Worm (Caenorhabditis elegans) whole organism, young adult: ENCODE measurements around the gene frpr-3.
A peak's percentile ranks its signal among the peaks of the same experiment; 100 is the strongest.

Experiments
- C06A6.2 ChIP-seq: fragments of 200-800 bp; sonication (Bioruptor generic); conservative IDR thresholded peaks from 2 replicates; pipeline ENCODE4 v1.3.6; 2022; ENCODE audit warnings: missing genetic modification characterization, missing compliant biosample characterization
- C17E4.6 ChIP-seq: fragments of 200-800 bp; sonication (Bioruptor generic); IDR thresholded peaks from 2 replicates; pipeline ENCODE4 v1.3.6; 2022; ENCODE audit warnings: missing genetic modification reagents, missing genetic modification characterization, missing compliant biosample characterization
- F49E8.2 ChIP-seq: sonication (generic microtip); optimal IDR thresholded peaks from 3 replicates; lab custom pipeline; 2017; ENCODE audit warnings: missing genetic modification characterization, mild to moderate bottlenecking, missing compliant biosample characterization, antibody characterized with exemption, moderate library complexity; ENCODE audit not compliant: insufficient read depth
- F52B5.7 ChIP-seq: sonication (generic microtip); optimal IDR thresholded peaks from 2 replicates; lab custom pipeline; 2016; ENCODE audit warnings: mild to moderate bottlenecking, missing genetic modification characterization, missing compliant biosample characterization
- F57A8.1 ChIP-seq: fragments of 200-800 bp; sonication (Bioruptor generic); optimal IDR thresholded peaks from 2 replicates; lab custom pipeline; 2018; ENCODE audit warnings: mild to moderate bottlenecking, missing genetic modification characterization, moderate library complexity, missing compliant biosample characterization
- Y53G8AR.9 ChIP-seq: fragments of 200-800 bp; sonication (Bioruptor generic); conservative IDR thresholded peaks from 2 replicates; pipeline ENCODE4 v1.3.6; 2022; ENCODE audit warnings: missing genetic modification reagents, missing genetic modification characterization, missing compliant biosample characterization
- Y67H2A.10 ChIP-seq: fragments of 200-800 bp; sonication (Bioruptor generic); conservative IDR thresholded peaks from 2 replicates; pipeline ENCODE4 v1.3.6; 2022; ENCODE audit warnings: missing genetic modification reagents, missing genetic modification characterization, missing compliant biosample characterization
- Y79H2A.3 ChIP-seq: fragments of 200-800 bp; sonication (Bioruptor generic); conservative IDR thresholded peaks from 2 replicates; pipeline ENCODE4 v1.3.6; 2022; ENCODE audit warnings: missing genetic modification reagents, missing genetic modification characterization, missing compliant biosample characterization
- ama-1 ChIP-seq, 3 experiments: fragments of 150-350 bp in 1 of 3; sonication (generic microtip) in 2 of 3; optimal IDR thresholded peaks; 2 replicates each; lab custom pipeline; 2014 to 2018; ENCODE audit warnings: missing biosample characterization in 2 of 3, missing genetic modification characterization in 2 of 3, missing genetic modification reagents in 2 of 3
- aptf-2 ChIP-seq: fragments of 200-800 bp; sonication (Bioruptor generic); conservative IDR thresholded peaks from 2 replicates; pipeline ENCODE4 v1.3.6; 2022; ENCODE audit warnings: missing genetic modification reagents, missing genetic modification characterization, missing compliant biosample characterization
- athp-1 ChIP-seq: sonication (generic microtip); optimal IDR thresholded peaks from 2 replicates; lab custom pipeline; 2017; ENCODE audit warnings: mild to moderate bottlenecking, missing genetic modification characterization, missing compliant biosample characterization
- attf-3 ChIP-seq: fragments of 200-800 bp; sonication (Bioruptor generic); conservative IDR thresholded peaks from 2 replicates; pipeline ENCODE4 v1.3.6; 2022; ENCODE audit warnings: missing genetic modification reagents, missing genetic modification characterization, missing compliant biosample characterization
- attf-6 ChIP-seq: fragments of 200-800 bp; sonication (Bioruptor generic); IDR thresholded peaks from 2 replicates; pipeline ENCODE4 v1.3.6; 2022; ENCODE audit warnings: missing genetic modification reagents, missing genetic modification characterization, missing compliant biosample characterization
- cebp-1 ChIP-seq, 2 experiments: fragments of 200-800 bp in 1 of 2; sonication (Bioruptor generic) in 1 of 2; sonication (generic microtip) in 1 of 2; IDR thresholded peaks in 1 of 2; optimal IDR thresholded peaks in 1 of 2; 2 replicates each; pipeline versions ENCODE4 v1.3.6 to Lab custom; 2017 to 2022; ENCODE audit warnings: missing compliant biosample characterization in 2 of 2, missing genetic modification characterization in 2 of 2, mild to moderate bottlenecking in 1 of 2, missing genetic modification reagents in 1 of 2, moderate library complexity in 1 of 2
- ceh-100 ChIP-seq: fragments of 200-800 bp; sonication (Bioruptor generic); IDR thresholded peaks from 2 replicates; pipeline ENCODE4 v1.3.6; 2022; ENCODE audit warnings: missing genetic modification reagents, missing genetic modification characterization, missing compliant biosample characterization
- ceh-40 ChIP-seq: fragments of 200-800 bp; sonication (Bioruptor generic); IDR thresholded peaks from 2 replicates; pipeline ENCODE4 v1.3.6; 2022; ENCODE audit warnings: missing genetic modification characterization, missing compliant biosample characterization
- ceh-79 ChIP-seq: sonication (generic microtip); optimal IDR thresholded peaks from 2 replicates; lab custom pipeline; 2017; ENCODE audit warnings: mild to moderate bottlenecking, missing genetic modification characterization, missing compliant biosample characterization
- ceh-91 ChIP-seq: fragments of 200-800 bp; sonication (Bioruptor generic); IDR thresholded peaks from 2 replicates; pipeline ENCODE4 v1.3.6; 2022; ENCODE audit warnings: missing genetic modification reagents, missing genetic modification characterization, missing compliant biosample characterization
- die-1 ChIP-seq: sonication (generic microtip); optimal IDR thresholded peaks from 2 replicates; lab custom pipeline; 2016; ENCODE audit warnings: missing genotype, mild to moderate bottlenecking, missing genetic modification characterization, missing compliant biosample characterization
- egl-18 ChIP-seq: fragments of 200-800 bp; sonication (Bioruptor generic); IDR thresholded peaks from 2 replicates; pipeline ENCODE4 v1.3.6; 2022; ENCODE audit warnings: missing genetic modification reagents, missing genetic modification characterization, missing compliant biosample characterization
- ets-4 ChIP-seq: fragments of 200-800 bp; sonication (Bioruptor generic); optimal IDR thresholded peaks from 2 replicates; lab custom pipeline; 2018; ENCODE audit warnings: mild to moderate bottlenecking, missing genetic modification characterization, missing compliant biosample characterization
- him-1 ChIP-seq: sonication (generic microtip); optimal IDR thresholded peaks from 2 replicates; lab custom pipeline; 2016; ENCODE audit warnings: missing genotype, missing genetic modification reagents, missing genetic modification characterization, missing compliant biosample characterization
- hlh-26 ChIP-seq: fragments of 200-800 bp; sonication (Bioruptor generic); conservative IDR thresholded peaks from 2 replicates; pipeline ENCODE4 v1.3.6; 2022; ENCODE audit warnings: missing genetic modification reagents, missing genetic modification characterization, missing compliant biosample characterization
- hrde-1 ChIP-seq: sonication (generic microtip); optimal IDR thresholded peaks from 2 replicates; lab custom pipeline; 2016; ENCODE audit warnings: missing genetic modification characterization, mild to moderate bottlenecking, missing compliant biosample characterization, moderate library complexity, missing genotype, missing genetic modification reagents, borderline replicate concordance
- let-607 ChIP-seq, 2 experiments: fragments of 200-800 bp in 1 of 2; sonication (Bioruptor generic) in 1 of 2; sonication (generic microtip) in 1 of 2; optimal IDR thresholded peaks; 2 replicates each; lab custom pipeline; 2016 to 2018; ENCODE audit warnings: mild to moderate bottlenecking in 2 of 2, missing compliant biosample characterization in 2 of 2, missing genetic modification characterization in 2 of 2, moderate library complexity in 2 of 2, missing genotype in 1 of 2
- lin-54 ChIP-seq: fragments of 200-800 bp; sonication (Bioruptor generic); optimal IDR thresholded peaks from 2 replicates; lab custom pipeline; 2018; ENCODE audit warnings: mild to moderate bottlenecking, missing genetic modification characterization, missing compliant biosample characterization
- lir-1 ChIP-seq: fragments of 200-800 bp; sonication (Bioruptor generic); conservative IDR thresholded peaks from 2 replicates; pipeline ENCODE4 v1.3.6; 2022; ENCODE audit warnings: missing genetic modification reagents, missing genetic modification characterization, missing compliant biosample characterization
- madf-6 ChIP-seq: fragments of 200-800 bp; sonication (Bioruptor generic); IDR thresholded peaks from 2 replicates; pipeline ENCODE4 v1.3.6; 2022; ENCODE audit warnings: missing genetic modification reagents, missing genetic modification characterization, missing compliant biosample characterization
- madf-8 ChIP-seq: fragments of 200-800 bp; sonication (Bioruptor generic); conservative IDR thresholded peaks from 2 replicates; pipeline ENCODE4 v1.3.6; 2022; ENCODE audit warnings: missing genetic modification reagents, missing genetic modification characterization, missing compliant biosample characterization
- mcd-1 ChIP-seq: fragments of 200-800 bp; sonication (Bioruptor generic); IDR thresholded peaks from 2 replicates; pipeline ENCODE4 v1.3.6; 2022; ENCODE audit warnings: missing genetic modification reagents, missing genetic modification characterization, missing compliant biosample characterization
- mel-28 ChIP-seq: sonication (generic microtip); optimal IDR thresholded peaks from 2 replicates; lab custom pipeline; 2016; ENCODE audit warnings: borderline replicate concordance, mild to moderate bottlenecking, missing genetic modification characterization, missing compliant biosample characterization
- mes-4 ChIP-seq: sonication (generic microtip); optimal IDR thresholded peaks from 2 replicates; lab custom pipeline; 2016; ENCODE audit warnings: missing genotype, missing genetic modification characterization, missing compliant biosample characterization
- mxl-1 ChIP-seq: sonication (generic microtip); optimal IDR thresholded peaks from 2 replicates; lab custom pipeline; 2016; ENCODE audit warnings: missing genetic modification characterization, missing compliant biosample characterization
- nfya-1 ChIP-seq: sonication (generic microtip); optimal IDR thresholded peaks from 2 replicates; lab custom pipeline; 2017; ENCODE audit warnings: antibody characterized with exemption, missing compliant biosample characterization, missing genetic modification characterization, borderline replicate concordance; ENCODE audit not compliant: insufficient read depth
- pbrm-1 ChIP-seq: fragments of 200-800 bp; sonication (Bioruptor generic); IDR thresholded peaks from 2 replicates; pipeline ENCODE4 v1.3.6; 2022; ENCODE audit warnings: missing genetic modification reagents, missing genetic modification characterization, missing compliant biosample characterization
- pha-4 ChIP-seq: fragments of 150-350 bp; sonication (generic microtip); optimal IDR thresholded peaks from 2 replicates; lab custom pipeline; 2014; ENCODE audit warnings: missing biosample characterization, missing genetic modification reagents, missing genetic modification characterization
- sdz-38 ChIP-seq: sonication (generic microtip); optimal IDR thresholded peaks from 2 replicates; lab custom pipeline; 2016; ENCODE audit warnings: missing genotype, missing genetic modification characterization, missing compliant biosample characterization
- snpc-1.1 ChIP-seq: sonication (generic microtip); optimal IDR thresholded peaks from 2 replicates; lab custom pipeline; 2017; ENCODE audit warnings: missing genetic modification characterization, mild to moderate bottlenecking, missing compliant biosample characterization, antibody characterized with exemption, moderate library complexity, missing genotype, missing genetic modification reagents; ENCODE audit not compliant: insufficient read depth
- snpc-4 ChIP-seq, 5 experiments: fragments of 150-350 bp in 1 of 5; sonication (generic microtip) in 4 of 5; optimal IDR thresholded peaks; 2 replicates each; lab custom pipeline; 2014 to 2018; ENCODE audit warnings: missing genetic modification characterization in 5 of 5, missing biosample characterization in 3 of 5, antibody characterized with exemption in 2 of 5, mild to moderate bottlenecking in 2 of 5, missing compliant biosample characterization in 2 of 5, missing genotype in 2 of 5, moderate library complexity in 2 of 5, missing genetic modification reagents in 1 of 5
- sptf-2 ChIP-seq: fragments of 200-800 bp; sonication (Bioruptor generic); optimal IDR thresholded peaks from 2 replicates; lab custom pipeline; 2018; ENCODE audit warnings: mild to moderate bottlenecking, missing genetic modification characterization, missing compliant biosample characterization
- ztf-18 ChIP-seq: sonication (generic microtip); optimal IDR thresholded peaks from 2 replicates; lab custom pipeline; 2016; ENCODE audit warnings: missing genotype, mild to moderate bottlenecking, missing genetic modification characterization, missing compliant biosample characterization
- ztf-22 ChIP-seq: fragments of 200-800 bp; sonication (Bioruptor generic); optimal IDR thresholded peaks from 2 replicates; lab custom pipeline; 2018; ENCODE audit warnings: mild to moderate bottlenecking, missing genetic modification characterization, moderate library complexity, missing compliant biosample characterization
- ztf-28 ChIP-seq: fragments of 200-800 bp; sonication (Bioruptor generic); IDR thresholded peaks from 2 replicates; pipeline ENCODE4 v1.3.6; 2022; ENCODE audit warnings: missing genetic modification reagents, missing genetic modification characterization, missing compliant biosample characterization

Gene frpr-3

ce11 chrV:7730488-7730887 is 40.6 kb upstream of the frpr-3 start (continued):
- TF ChIP-seq attf-3 (GFP tag; lab: Robert Waterston, UW) = no peak
- no peak for TF ChIP-seq Y53G8AR.9 (GFP tag; lab: Robert Waterston, UW)
- TF ChIP-seq athp-1 (tag; lab: Kevin White, UChicago) = no peak
- TF ChIP-seq mel-28 = no peak
- 0 out of 2 replicates have a peak, but pooled peaks have one; percentile 24 for TF ChIP-seq ztf-28 (GFP tag; lab: Robert Waterston, UW)
- peak; percentile 44; the same call in 1 of the 2 replicates for TF ChIP-seq madf-6
- no peak for TF ChIP-seq pha-4 (tag; lab: Kevin White, UChicago)
- TF ChIP-seq F57A8.1 (GFP tag; lab: Kevin White, UChicago) = no peak
- TF ChIP-seq cebp-1 (GFP tag; IDR thresholded peaks at IDR 0.05; lab: Robert Waterston, UW) = no peak
- peak; percentile 47 for TF ChIP-seq cebp-1 (tag; optimal IDR thresholded peaks at IDR 0.05; lab: Kevin White, UChicago)
- TF ChIP-seq ceh-40 (GFP tag; lab: Robert Waterston, UW) = no peak
- peak; percentile 29 for TF ChIP-seq lin-54 (GFP tag; lab: Kevin White, UChicago)
- TF ChIP-seq attf-6 (GFP tag; lab: Robert Waterston, UW) = no peak
- TF ChIP-seq mes-4 (tag; lab: Kevin White, UChicago) = no peak
- no peak for TF ChIP-seq ets-4 (GFP tag; lab: Kevin White, UChicago)
- TF ChIP-seq lir-1 (GFP tag; lab: Robert Waterston, UW) = no peak
- TF ChIP-seq him-1 = peak; percentile 28
- TF ChIP-seq egl-18 (GFP tag; lab: Robert Waterston, UW) = no peak
- TF ChIP-seq F52B5.7 = no peak
- TF ChIP-seq Y67H2A.10 = no peak
- TF ChIP-seq let-607 (tag; optimal IDR thresholded peaks at IDR 0.05; lab: Kevin White, UChicago) = no peak
- TF ChIP-seq C06A6.2 (GFP tag; lab: Robert Waterston, UW) = no peak
- TF ChIP-seq snpc-4 (GFP tag; optimal IDR thresholded peaks at IDR 0.05; lab: Kevin White, UChicago) = peak; percentile 27
- TF ChIP-seq snpc-4 (tag; optimal IDR thresholded peaks at IDR 0.05; lab: Kevin White, UChicago) = peak in 1 of 4 experiments; percentile 52
- no peak for TF ChIP-seq aptf-2 (GFP tag; lab: Robert Waterston, UW)
- no peak for TF ChIP-seq Y79H2A.3 (GFP tag; lab: Robert Waterston, UW)
- TF ChIP-seq mcd-1 (GFP tag; lab: Robert Waterston, UW) = no peak
- TF ChIP-seq ztf-18 (tag; lab: Kevin White, UChicago) = no peak
- TF ChIP-seq hlh-26 (GFP tag; lab: Robert Waterston, UW) = no peak

- no peak for TF ChIP-seq snpc-1.1 (tag; lab: Kevin White, UChicago)
- no peak for TF ChIP-seq ama-1 (optimal IDR thresholded peaks at IDR 0.05; lab: Kevin White, UChicago)
- TF ChIP-seq ama-1 (GFP tag; optimal IDR thresholded peaks at IDR 0.05; lab: Kevin White, UChicago) = peak in 1 of 2 experiments; percentile 43
- peak; percentile 26 for TF ChIP-seq mxl-1
- peak; percentile 31 for TF ChIP-seq F49E8.2 (tag; lab: Kevin White, UChicago)
- no peak for TF ChIP-seq mes-4 (tag; lab: Kevin White, UChicago)
- TF ChIP-seq nfya-1 (tag; lab: Kevin White, UChicago) = no peak
- TF ChIP-seq ztf-18 (tag; lab: Kevin White, UChicago) = no peak
- no peak for TF ChIP-seq sdz-38 (tag; lab: Kevin White, UChicago)
- peak; percentile 38 for TF ChIP-seq hrde-1 (tag; lab: Kevin White, UChicago)
- no peak for TF ChIP-seq ets-4 (GFP tag; lab: Kevin White, UChicago)
- 0 out of 2 replicates have a peak, but pooled peaks have one; percentile 12 for TF ChIP-seq mcd-1 (GFP tag; lab: Robert Waterston, UW)
- TF ChIP-seq ztf-22 = no peak
- no peak for TF ChIP-seq ceh-91 (GFP tag; lab: Robert Waterston, UW)
- TF ChIP-seq madf-8 = no peak; the same call in 1 of the 2 replicates
- no peak for TF ChIP-seq ceh-100
- no peak for TF ChIP-seq ceh-79 (tag; lab: Kevin White, UChicago)
- TF ChIP-seq pbrm-1 (GFP tag; lab: Robert Waterston, UW) = 0 out of 2 replicates have a peak, but pooled peaks have one; percentile 32
- no peak for TF ChIP-seq let-607 (tag; optimal IDR thresholded peaks at IDR 0.05; lab: Kevin White, UChicago)
- no peak for TF ChIP-seq snpc-4 (GFP tag; optimal IDR thresholded peaks at IDR 0.05; lab: Kevin White, UChicago)
- TF ChIP-seq snpc-4 (tag; optimal IDR thresholded peaks at IDR 0.05; lab: Kevin White, UChicago) = no peak
- no peak for TF ChIP-seq ceh-40 (GFP tag; lab: Robert Waterston, UW)
- no peak for TF ChIP-seq sptf-2 (GFP tag; lab: Kevin White, UChicago)
- TF ChIP-seq die-1 (tag; lab: Kevin White, UChicago) = no peak
- TF ChIP-seq C17E4.6 = no peak
Observed at ce11 chrV:7733240-7733765, 37.8 kb upstream of the frpr-3 start.
